Worm (Caenorhabditis elegans): ENCODE results near the gene moma-1.

Gene moma-1

DNA sequence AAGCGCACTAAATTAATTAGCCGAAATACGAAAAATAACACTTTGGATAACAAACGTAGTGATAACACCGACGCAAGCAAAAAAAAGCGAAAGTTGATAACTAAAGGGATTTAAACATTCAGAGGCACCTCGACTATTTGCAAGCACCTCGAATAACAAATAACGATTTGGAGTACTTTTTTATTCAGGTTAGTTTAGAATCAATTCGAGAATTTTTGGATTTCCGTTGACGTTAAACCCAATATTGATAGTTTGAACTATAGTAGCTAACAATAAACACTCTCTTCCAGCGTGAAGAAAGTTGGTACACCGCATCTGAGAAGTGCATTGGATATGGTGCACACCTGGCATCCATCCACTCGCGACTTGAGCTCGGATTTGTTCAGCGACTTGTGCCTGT lies 26.9 kb downstream of the moma-1 start:
- TF ChIP-seq lsy-12 (tag; optimal IDR thresholded peaks at IDR 0.05) (no peak), nhr-77 (tag; optimal IDR thresholded peaks at IDR 0.05) (no peak), daf-12 (tag; optimal IDR thresholded peaks at IDR 0.05) (no peak), nhr-76 (tag; optimal IDR thresholded peaks at IDR 0.05) (no peak), ztf-11 (tag; optimal IDR thresholded peaks at IDR 0.05) (no peak), nhr-43 (tag; optimal IDR thresholded peaks at IDR 0.05; ENCODE audit: poor library complexity, severe bottlenecking) (no peak), lin-39 (tag; optimal IDR thresholded peaks at IDR 0.05) (no peak), fkh-10 (GFP tag; optimal IDR thresholded peaks at IDR 0.05) (no peak), egl-27 (tag; optimal IDR thresholded peaks at IDR 0.05) (no peak), mdl-1 (tag; optimal IDR thresholded peaks at IDR 0.05) (no peak), sea-2 (GFP tag; optimal IDR thresholded peaks at IDR 0.05) (no peak), ceh-9 (tag; optimal IDR thresholded peaks at IDR 0.05) (no peak), aly-2 (tag; optimal IDR thresholded peaks at IDR 0.05) (no peak), nhr-25 (tag; optimal IDR thresholded peaks at IDR 0.05) (no peak), mml-1 (tag; optimal IDR thresholded peaks at IDR 0.05) (no peak), eor-1 (tag; optimal IDR thresholded peaks at IDR 0.05) (no peak)

ce11 chrIII:822546-823272 lies 29.5 kb downstream of the moma-1 start, which contains the start of gene clec-149:
TSS of gene clec-149 (plus strand) at chrIII:823222.
- TF ChIP-seq ceh-16 (tag; optimal IDR thresholded peaks at IDR 0.05) (no peak), nfya-1 (tag; optimal IDR thresholded peaks at IDR 0.05; ENCODE audit: insufficient read depth) (peak; percentile 14), unc-62 (GFP tag; optimal IDR thresholded peaks at IDR 0.05) (no peak), eor-1 (tag; optimal IDR thresholded peaks at IDR 0.05) (no peak), egl-5 (tag; optimal IDR thresholded peaks at IDR 0.05) (peak; percentile 84), skn-1 (tag; optimal IDR thresholded peaks at IDR 0.05) (no peak)

ce11 chrIII:819313-819712 lies 32.9 kb downstream of the moma-1 start:
- TF ChIP-seq mdl-1 (tag; optimal IDR thresholded peaks at IDR 0.05) (no peak), snpc-4 (tag; optimal IDR thresholded peaks at IDR 0.05) (peak; percentile 38), jun-1 (tag; optimal IDR thresholded peaks at IDR 0.05) (no peak)

ce11 chrIII:815845-816244 lies 36.4 kb downstream of the moma-1 start, which contains the start of gene dac-1:
TSS of gene dac-1 (plus strand) at chrIII:816145.
- TF ChIP-seq nhr-77 (tag; optimal IDR thresholded peaks at IDR 0.05): no peak
- no peak for TF ChIP-seq lin-15B (tag; optimal IDR thresholded peaks at IDR 0.05)
- TF ChIP-seq sea-2 (GFP tag; optimal IDR thresholded peaks at IDR 0.05): no peak
- peak; percentile 28 for TF ChIP-seq nhr-25 (tag; optimal IDR thresholded peaks at IDR 0.05)
- TF ChIP-seq fos-1 (tag; optimal IDR thresholded peaks at IDR 0.05): no peak
- no peak for TF ChIP-seq snpc-4 (tag; optimal IDR thresholded peaks at IDR 0.05)

DNA sequence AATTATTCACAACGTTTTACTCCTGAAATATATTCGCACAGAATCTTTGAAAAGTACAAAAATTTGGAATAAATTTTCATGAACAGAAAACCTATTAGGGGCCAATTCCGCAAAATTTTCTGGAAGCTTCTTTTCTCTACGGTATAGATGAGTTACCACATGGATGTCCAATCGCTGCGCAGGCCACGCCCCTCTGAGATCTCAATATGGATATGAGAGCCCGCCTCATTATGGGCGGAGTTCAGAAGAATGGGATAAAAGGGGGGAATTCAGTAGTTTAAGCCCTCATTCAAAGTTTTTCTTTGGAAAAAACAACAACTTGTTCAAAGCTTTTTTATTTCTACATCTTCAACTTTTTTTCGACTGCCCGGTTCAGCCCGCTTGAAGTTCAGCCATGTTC lies 40.7 kb downstream of the moma-1 start, which contains the start of gene daf-7:
daf-7 (plus strand) TSS at position 301 of the 400 bp plus-strand sequence.
- TF ChIP-seq nhr-25 (tag; optimal IDR thresholded peaks at IDR 0.05) (no peak), egl-5 (tag; optimal IDR thresholded peaks at IDR 0.05) (no peak), nhr-43 (tag; optimal IDR thresholded peaks at IDR 0.05; ENCODE audit: poor library complexity, severe bottlenecking) (no peak), pqm-1 (tag; optimal IDR thresholded peaks at IDR 0.05) (no peak), lin-39 (tag; optimal IDR thresholded peaks at IDR 0.05) (no peak), fos-1 (tag; optimal IDR thresholded peaks at IDR 0.05) (no peak), lsy-12 (tag; optimal IDR thresholded peaks at IDR 0.05) (no peak), ceh-16 (tag; optimal IDR thresholded peaks at IDR 0.05) (no peak), egl-27 (tag; optimal IDR thresholded peaks at IDR 0.05) (no peak), skn-1 (tag; optimal IDR thresholded peaks at IDR 0.05) (no peak), hmg-11 (tag; optimal IDR thresholded peaks at IDR 0.05) (no peak), nhr-76 (tag; optimal IDR thresholded peaks at IDR 0.05) (no peak), unc-39 (tag; optimal IDR thresholded peaks at IDR 0.05) (no peak), fkh-10 (GFP tag; optimal IDR thresholded peaks at IDR 0.05) (no peak)

ce11 chrIII:802041-802440 lies 50.2 kb downstream of the moma-1 start:
- TF ChIP-seq elt-3 (tag; optimal IDR thresholded peaks at IDR 0.05) (no peak), fos-1 (tag; optimal IDR thresholded peaks at IDR 0.05) (no peak), R02D3.7 (tag; optimal IDR thresholded peaks at IDR 0.05) (no peak)

Data from whole organism, L3 larva.